Worm (Caenorhabditis elegans) whole organism, early embryonic: ENCODE data around the gene M106.2.

Experiments used
- B0310.2 ChIP-seq: sonication (generic microtip); optimal IDR thresholded peaks from 2 replicates; lab custom pipeline; 2016; ENCODE audit warnings: mild to moderate bottlenecking, missing genetic modification characterization, missing compliant biosample characterization
- F13C5.2 ChIP-seq: sonication (generic microtip); optimal IDR thresholded peaks from 2 replicates; lab custom pipeline; 2017; ENCODE audit warnings: mild to moderate bottlenecking, missing genetic modification characterization, inconsistent platforms, missing compliant biosample characterization
- aly-1 ChIP-seq: sonication (generic microtip); optimal IDR thresholded peaks from 2 replicates; lab custom pipeline; 2016; ENCODE audit warnings: missing genetic modification characterization, missing compliant biosample characterization
- ama-1 ChIP-seq: fragments of 150-350 bp; optimal IDR thresholded peaks from 2 replicates; lab custom pipeline; 2014
- ceh-13 ChIP-seq: fragments of 200-800 bp; sonication (Bioruptor generic); optimal IDR thresholded peaks from 2 replicates; lab custom pipeline; 2018; ENCODE audit warnings: mild to moderate bottlenecking, missing genetic modification characterization, missing compliant biosample characterization
- ceh-36 ChIP-seq: sonication (generic microtip); optimal IDR thresholded peaks from 2 replicates; lab custom pipeline; 2016; ENCODE audit warnings: missing genetic modification characterization, inconsistent platforms, missing compliant biosample characterization
- ets-7 ChIP-seq: sonication (generic microtip); optimal IDR thresholded peaks from 2 replicates; lab custom pipeline; 2016; ENCODE audit warnings: missing genotype, missing genetic modification characterization, missing compliant biosample characterization
- flt-1 ChIP-seq: fragments of 200-800 bp; sonication (Bioruptor generic); IDR thresholded peaks from 2 replicates; pipeline ENCODE4 v1.3.6; 2022; ENCODE audit warnings: missing genetic modification characterization, missing compliant biosample characterization
- hmbx-1 ChIP-seq: sonication (generic microtip); optimal IDR thresholded peaks from 2 replicates; lab custom pipeline; 2016; ENCODE audit warnings: mild to moderate bottlenecking, missing genetic modification characterization, missing compliant biosample characterization
- hmg-4 ChIP-seq: fragments of 200-800 bp; sonication (Bioruptor generic); optimal IDR thresholded peaks from 2 replicates; lab custom pipeline; 2018; ENCODE audit warnings: mild to moderate bottlenecking, missing genetic modification characterization, missing compliant biosample characterization
- hnd-1 ChIP-seq: sonication (generic microtip); optimal IDR thresholded peaks from 2 replicates; lab custom pipeline; 2016; ENCODE audit warnings: missing genetic modification characterization, missing compliant biosample characterization
- pes-1 ChIP-seq: fragments of 200-800 bp; sonication (Bioruptor generic); IDR thresholded peaks from 2 replicates; pipeline ENCODE4 v1.3.6; 2022; ENCODE audit warnings: missing genetic modification reagents, missing genetic modification characterization, missing compliant biosample characterization
- scrt-1 ChIP-seq: fragments of 200-800 bp; sonication (Bioruptor generic); IDR thresholded peaks from 2 replicates; pipeline ENCODE4 v1.3.6; 2022; ENCODE audit warnings: missing genetic modification characterization, missing compliant biosample characterization
- sea-1 ChIP-seq: fragments of 200-800 bp; sonication (Bioruptor generic); conservative IDR thresholded peaks from 2 replicates; pipeline ENCODE4 v1.3.6; 2022; ENCODE audit warnings: missing genetic modification characterization, missing compliant biosample characterization
- tbx-11 ChIP-seq: fragments of 200-800 bp; sonication (Bioruptor generic); IDR thresholded peaks from 2 replicates; pipeline ENCODE4 v1.3.6; 2022; ENCODE audit warnings: missing genetic modification characterization, missing compliant biosample characterization
- tbx-37 ChIP-seq: fragments of 200-800 bp; sonication (Bioruptor generic); conservative IDR thresholded peaks from 2 replicates; pipeline ENCODE4 v1.3.6; 2022; ENCODE audit warnings: missing genetic modification reagents, missing genetic modification characterization, missing compliant biosample characterization
- tra-4 ChIP-seq: sonication (generic microtip); optimal IDR thresholded peaks from 2 replicates; lab custom pipeline; 2017; ENCODE audit warnings: missing genetic modification characterization, missing compliant biosample characterization

Gene M106.2

ce11 chrII:10857077-10857476 lies 7.3 kb upstream of the M106.2 start, which contains the start of gene M106.7:
Gene M106.7, minus strand, starts transcription at chrII:10857177.
- TF ChIP-seq hmbx-1 (tag; lab: Kevin White, UChicago) (no peak), sea-1 (no peak), flt-1 (GFP tag; lab: Robert Waterston, UW) (no peak), ceh-13 (GFP tag; lab: Kevin White, UChicago) (no peak), hmg-4 (GFP tag; lab: Kevin White, UChicago) (no peak), tbx-37 (no peak), ama-1 (no peak), ets-7 (no peak), scrt-1 (GFP tag; lab: Robert Waterston, UW) (no peak), hnd-1 (no peak), ceh-36 (no peak), B0310.2 (tag; lab: Kevin White, UChicago) (no peak), aly-1 (tag; lab: Kevin White, UChicago) (no peak)

ce11 chrII:10852880-10853279 lies 3.1 kb upstream of the M106.2 start:
- TF ChIP-seq ceh-36 (no peak), scrt-1 (GFP tag; lab: Robert Waterston, UW) (no peak), pes-1 (GFP tag; lab: Robert Waterston, UW) (no peak), B0310.2 (tag; lab: Kevin White, UChicago) (no peak), ets-7 (no peak), tra-4 (tag; lab: Kevin White, UChicago) (no peak), F13C5.2 (tag; lab: Kevin White, UChicago) (no peak), tbx-11 (GFP tag; lab: Robert Waterston, UW) (no peak), ceh-13 (GFP tag; lab: Kevin White, UChicago) (no peak), hmg-4 (GFP tag; lab: Kevin White, UChicago) (no peak), tbx-37 (no peak), ama-1 (no peak), sea-1 (no peak), flt-1 (GFP tag; lab: Robert Waterston, UW) (no peak), hnd-1 (no peak), hmbx-1 (tag; lab: Kevin White, UChicago) (no peak), aly-1 (tag; lab: Kevin White, UChicago) (no peak)

DNA sequence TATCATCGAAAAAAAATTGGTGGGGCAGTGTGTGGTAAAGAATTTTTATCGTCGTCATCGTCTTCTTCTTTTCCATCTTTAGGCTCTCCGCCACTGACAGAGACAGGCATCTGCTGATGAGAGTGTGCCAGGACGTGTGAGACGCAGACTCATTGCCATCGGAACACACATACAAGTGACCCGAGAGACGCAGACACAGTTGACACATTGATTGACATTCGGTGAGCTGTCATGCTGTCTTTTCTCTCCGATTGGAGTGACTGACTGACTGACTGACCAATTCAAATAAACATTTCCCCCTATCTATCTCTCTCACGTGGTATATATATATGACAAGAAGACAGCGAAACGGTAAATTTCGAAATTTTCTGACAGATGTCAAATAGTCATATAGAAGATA lies 1.3 kb upstream of the M106.2 start:
- no peak for TF ChIP-seq hnd-1
- TF ChIP-seq hmg-4 (GFP tag; lab: Kevin White, UChicago): peak; percentile 46
- no peak for TF ChIP-seq B0310.2 (tag; lab: Kevin White, UChicago)

- TF ChIP-seq tra-4 (tag; lab: Kevin White, UChicago): no peak
- TF ChIP-seq ceh-36: no peak
- no peak for TF ChIP-seq sea-1
- TF ChIP-seq scrt-1 (GFP tag; lab: Robert Waterston, UW): no peak
- TF ChIP-seq hmbx-1 (tag; lab: Kevin White, UChicago): no peak
- TF ChIP-seq F13C5.2 (tag; lab: Kevin White, UChicago): no peak
- no peak for TF ChIP-seq pes-1 (GFP tag; lab: Robert Waterston, UW)
- no peak for TF ChIP-seq hnd-1
- no peak for TF ChIP-seq ets-7
- no peak for TF ChIP-seq tbx-11 (GFP tag; lab: Robert Waterston, UW)
- TF ChIP-seq flt-1 (GFP tag; lab: Robert Waterston, UW): no peak
Measured at ce11 chrII:10847057-10847456, 2.7 kb downstream of the M106.2 start.

- no peak for TF ChIP-seq tbx-11 (GFP tag; lab: Robert Waterston, UW)
- TF ChIP-seq ceh-13 (GFP tag; lab: Kevin White, UChicago): no peak
- TF ChIP-seq ets-7: no peak
- TF ChIP-seq flt-1 (GFP tag; lab: Robert Waterston, UW): no peak
- TF ChIP-seq sea-1: no peak
Measured at ce11 chrII:10843527-10843926, 6.3 kb downstream of the M106.2 start, which contains the start of gene M106.8. Gene M106.8, minus strand, starts transcription at chrII:10843627.

- TF ChIP-seq F13C5.2 (tag; lab: Kevin White, UChicago): peak; percentile 97
- peak; percentile 96 for TF ChIP-seq aly-1 (tag; lab: Kevin White, UChicago)
- peak; percentile 89 for TF ChIP-seq B0310.2 (tag; lab: Kevin White, UChicago)
- peak; percentile 92 for TF ChIP-seq sea-1
- TF ChIP-seq ama-1: peak; percentile 89
- TF ChIP-seq ceh-36: peak; percentile 96
- TF ChIP-seq hnd-1: peak; percentile 91
- peak; percentile 96 for TF ChIP-seq ceh-13 (GFP tag; lab: Kevin White, UChicago)
- peak; percentile 83 for TF ChIP-seq ets-7
- peak; percentile 93 for TF ChIP-seq tbx-37
- peak; percentile 99 for TF ChIP-seq hmg-4 (GFP tag; lab: Kevin White, UChicago)
- peak; percentile 94 for TF ChIP-seq tra-4 (tag; lab: Kevin White, UChicago)
- peak; percentile 94 for TF ChIP-seq tbx-11 (GFP tag; lab: Robert Waterston, UW)
- peak; percentile 98 for TF ChIP-seq scrt-1 (GFP tag; lab: Robert Waterston, UW)
- peak; percentile 96 for TF ChIP-seq flt-1 (GFP tag; lab: Robert Waterston, UW)
- TF ChIP-seq hmbx-1 (tag; lab: Kevin White, UChicago): peak; percentile 92
- peak; percentile 96 for TF ChIP-seq pes-1 (GFP tag; lab: Robert Waterston, UW)
Measured at ce11 chrII:10840067-10840466, 9.7 kb downstream of the M106.2 start.

ce11 chrII:10838550-10838949 lies 11.3 kb downstream of the M106.2 start:
- TF ChIP-seq ceh-13 (GFP tag; lab: Kevin White, UChicago): no peak
- no peak for TF ChIP-seq flt-1 (GFP tag; lab: Robert Waterston, UW)
- TF ChIP-seq hmbx-1 (tag; lab: Kevin White, UChicago): no peak
- no peak for TF ChIP-seq scrt-1 (GFP tag; lab: Robert Waterston, UW)
- no peak for TF ChIP-seq sea-1
- TF ChIP-seq tbx-11 (GFP tag; lab: Robert Waterston, UW): no peak
- TF ChIP-seq B0310.2 (tag; lab: Kevin White, UChicago): no peak

- TF ChIP-seq scrt-1 (GFP tag; lab: Robert Waterston, UW): no peak
- TF ChIP-seq ets-7: no peak
- no peak for TF ChIP-seq B0310.2 (tag; lab: Kevin White, UChicago)
- TF ChIP-seq ceh-13 (GFP tag; lab: Kevin White, UChicago): no peak
- no peak for TF ChIP-seq pes-1 (GFP tag; lab: Robert Waterston, UW)
- no peak for TF ChIP-seq F13C5.2 (tag; lab: Kevin White, UChicago)
- TF ChIP-seq tbx-37: no peak
- TF ChIP-seq ceh-36: no peak
- TF ChIP-seq hmg-4 (GFP tag; lab: Kevin White, UChicago): no peak
- no peak for TF ChIP-seq tbx-11 (GFP tag; lab: Robert Waterston, UW)
- TF ChIP-seq ama-1: no peak
Measured at ce11 chrII:10834717-10835116, 15.1 kb downstream of the M106.2 start.
